Worm (Caenorhabditis elegans): ENCODE results near the gene scav-1.
A peak's percentile ranks its signal among the peaks of the same experiment; 100 is the strongest.

- peak; percentile 81 for TF ChIP-seq elt-2 (tag; optimal IDR thresholded peaks at IDR 0.05)
- no peak for TF ChIP-seq ZK546.5 (tag; optimal IDR thresholded peaks at IDR 0.05)
- peak; percentile 80 for TF ChIP-seq daf-12 (tag; optimal IDR thresholded peaks at IDR 0.05)
- TF ChIP-seq R02D3.7 (tag; optimal IDR thresholded peaks at IDR 0.05) = peak; percentile 91
- TF ChIP-seq ceh-9 (tag; optimal IDR thresholded peaks at IDR 0.05) = no peak
- peak in 2 of 3 experiments; percentile 96 to 99 for TF ChIP-seq elt-3 (tag; optimal IDR thresholded peaks at IDR 0.05)
- peak; percentile 96 for TF ChIP-seq lsy-12 (tag; optimal IDR thresholded peaks at IDR 0.05)
- TF ChIP-seq ceh-82 (tag; optimal IDR thresholded peaks at IDR 0.05) = peak; percentile 98
- TF ChIP-seq nhr-237 (tag; optimal IDR thresholded peaks at IDR 0.05) = peak; percentile 76
- peak; percentile 92 for TF ChIP-seq pqm-1 (tag; optimal IDR thresholded peaks at IDR 0.05)
- peak; percentile 20 for TF ChIP-seq mml-1 (tag; optimal IDR thresholded peaks at IDR 0.05)
- TF ChIP-seq nhr-25 (tag; optimal IDR thresholded peaks at IDR 0.05) = peak; percentile 100
Observed at ce11 chrX:5429335-5429734, 29.0 kb upstream of the scav-1 start.

Data from whole organism, L3 larva.